Worm (Caenorhabditis elegans): ENCODE measurements around the gene F29A7.8.

ce11 chrII:2787849-2788248 lies 30.0 kb upstream of the F29A7.8 start:
- TF ChIP-seq unc-62 (GFP tag; optimal IDR thresholded peaks at IDR 0.05 in 1 of 2), result peak in 1 of 2 experiments; percentile 81
- TF ChIP-seq unc-62 (tag; optimal IDR thresholded peaks at IDR 0.05), result no peak
- TF ChIP-seq lin-15B (tag; optimal IDR thresholded peaks at IDR 0.05), result no peak
